Worm (Caenorhabditis elegans) whole organism, L3 larva: ENCODE results near the gene C18D11.1.

Experiments used
- egl-5 ChIP-seq: fragments of 150-350 bp; optimal IDR thresholded peaks from 2 replicates; lab custom pipeline; 2017; ENCODE audit warnings: missing biosample characterization, missing genetic modification reagents, missing genetic modification characterization, inconsistent platforms
- nfya-1 ChIP-seq: sonication (generic microtip); optimal IDR thresholded peaks from 2 replicates; lab custom pipeline; 2017; ENCODE audit warnings: missing genetic modification characterization, mild to moderate bottlenecking, missing compliant biosample characterization, antibody characterized with exemption, moderate library complexity; ENCODE audit not compliant: insufficient read depth

Gene C18D11.1

ce11 chrIII:11866127-11866526 lies 49.8 kb downstream of the C18D11.1 start:
- TF ChIP-seq egl-5 (no peak), nfya-1 (tag; lab: Kevin White, UChicago) (peak; percentile 64)
